Worm (Caenorhabditis elegans) whole organism, young adult: ENCODE results near the gene srx-137.

Source experiments
- attf-3 ChIP-seq: fragments of 200-800 bp; sonication (Bioruptor generic); conservative IDR thresholded peaks from 2 replicates; pipeline ENCODE4 v1.3.6; 2022; ENCODE audit warnings: missing genetic modification reagents, missing genetic modification characterization, missing compliant biosample characterization
- lin-54 ChIP-seq: fragments of 200-800 bp; sonication (Bioruptor generic); optimal IDR thresholded peaks from 2 replicates; lab custom pipeline; 2018; ENCODE audit warnings: mild to moderate bottlenecking, missing genetic modification characterization, missing compliant biosample characterization
- nhr-80 ChIP-seq: sonication (generic microtip); optimal IDR thresholded peaks from 2 replicates; lab custom pipeline; 2016; ENCODE audit warnings: missing genetic modification characterization, missing compliant biosample characterization
- rcor-1 ChIP-seq: fragments of 200-800 bp; sonication (Bioruptor generic); IDR thresholded peaks from 2 replicates; pipeline ENCODE4 v1.3.6; 2022; ENCODE audit warnings: missing genetic modification reagents, missing genetic modification characterization, missing compliant biosample characterization
- xnd-1 ChIP-seq: sonication (generic microtip); optimal IDR thresholded peaks from 2 replicates; lab custom pipeline; 2016; ENCODE audit warnings: missing genotype, missing genetic modification reagents, missing genetic modification characterization, missing compliant biosample characterization
- ztf-22 ChIP-seq: fragments of 200-800 bp; sonication (Bioruptor generic); optimal IDR thresholded peaks from 2 replicates; lab custom pipeline; 2018; ENCODE audit warnings: mild to moderate bottlenecking, missing genetic modification characterization, moderate library complexity, missing compliant biosample characterization

DNA sequence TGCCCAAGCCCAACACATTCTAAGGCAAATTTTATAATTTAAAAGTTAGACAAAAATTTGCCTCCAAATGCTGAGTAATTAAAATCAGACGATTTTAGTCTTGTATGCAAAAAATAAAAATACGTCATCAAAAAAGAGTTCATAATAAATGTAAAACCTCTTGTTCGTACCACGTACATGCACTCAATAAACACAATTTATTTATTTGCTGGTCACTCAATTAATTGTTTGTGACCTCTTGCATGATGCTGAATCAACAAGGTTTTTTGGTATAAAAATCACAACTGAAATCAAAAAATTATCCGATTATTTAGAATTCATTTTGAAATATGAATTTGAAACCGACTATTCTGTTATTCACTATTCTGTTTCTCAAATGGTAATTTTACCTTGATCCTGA, 12.4 kb upstream of the srx-137 start, which contains the start of gene hpx-2:
- TF ChIP-seq rcor-1 (no peak), lin-54 (no peak), nhr-80 (no peak), ztf-22 (GFP tag; lab: Kevin White, UChicago) (no peak), attf-3 (no peak), xnd-1 (tag; lab: Kevin White, UChicago) (no peak)
